Worm (Caenorhabditis elegans) whole organism, L2 larva: ENCODE measurements around the gene pqn-8.

Source experiments
- blmp-1 ChIP-seq: sonication (generic microtip); optimal IDR thresholded peaks from 2 replicates; lab custom pipeline; 2017; ENCODE audit warnings: missing genetic modification characterization, mild to moderate bottlenecking, missing compliant biosample characterization, antibody characterized with exemption, moderate library complexity; ENCODE audit not compliant: insufficient read depth
- lsy-2 ChIP-seq, 2 experiments: fragments of 150-350 bp in 1 of 2; sonication (generic microtip) in 1 of 2; optimal IDR thresholded peaks; 2 replicates each; lab custom pipeline; 2014 to 2017; ENCODE audit warnings: missing biosample characterization in 2 of 2, missing genetic modification characterization in 2 of 2
- nhr-25 ChIP-seq: fragments of 150-350 bp; sonication (generic microtip); optimal IDR thresholded peaks from 3 replicates; lab custom pipeline; 2014; ENCODE audit warnings: missing biosample characterization, missing genetic modification characterization
- snpc-4 ChIP-seq: fragments of 150-350 bp; optimal IDR thresholded peaks from 2 replicates; lab custom pipeline; 2014; ENCODE audit warnings: missing biosample characterization, missing genetic modification characterization

DNA sequence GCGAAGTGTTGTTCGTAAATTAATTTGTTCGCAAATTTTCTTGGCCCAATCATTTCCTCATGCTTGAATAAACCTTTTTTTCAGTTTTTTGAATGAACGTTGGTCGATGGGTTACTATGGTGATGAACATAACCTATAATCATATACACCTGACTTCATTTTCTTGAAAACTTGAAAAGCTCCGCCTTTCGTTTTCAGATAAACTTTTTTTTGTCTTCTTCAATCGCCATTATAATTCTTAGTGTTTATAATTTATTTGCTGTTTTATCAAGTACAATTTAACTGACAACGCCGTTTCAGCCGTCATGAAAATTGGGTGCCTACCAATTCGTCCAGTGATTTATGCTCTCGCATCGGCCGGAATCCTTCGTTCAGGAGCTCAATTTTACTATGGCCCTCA, 39.4 kb upstream of the pqn-8 start, which contains the start of gene M04D8.7:
- no peak for TF ChIP-seq blmp-1 (tag; lab: Kevin White, UChicago)
- no peak for TF ChIP-seq lsy-2 (tag; optimal IDR thresholded peaks at IDR 0.05; lab: Kevin White, UChicago)
- no peak for TF ChIP-seq snpc-4 (tag; lab: Kevin White, UChicago)
- no peak for TF ChIP-seq nhr-25 (tag; lab: Kevin White, UChicago)
